Worm (Caenorhabditis elegans) whole organism, L3 larva: Measurements from ENCODE around the gene C07A12.18.

Source experiments
- R02D3.7 ChIP-seq: fragments of 150-350 bp; optimal IDR thresholded peaks from 2 replicates; lab custom pipeline; 2014; ENCODE audit warnings: missing biosample characterization, missing genetic modification characterization
- ZK546.5 ChIP-seq: sonication (generic microtip); optimal IDR thresholded peaks from 2 replicates; lab custom pipeline; 2017; ENCODE audit warnings: missing biosample characterization, missing genetic modification characterization
- aly-2 ChIP-seq: fragments of 150-350 bp; optimal IDR thresholded peaks from 2 replicates; lab custom pipeline; 2014; ENCODE audit warnings: missing biosample characterization, missing genetic modification characterization
- ama-1 ChIP-seq: fragments of 150-350 bp; optimal IDR thresholded peaks from 2 replicates; lab custom pipeline; 2018
- ceh-28 ChIP-seq: fragments of 150-350 bp; optimal IDR thresholded peaks from 2 replicates; lab custom pipeline; 2014; ENCODE audit warnings: missing biosample characterization, missing genetic modification reagents, missing genetic modification characterization
- ceh-82 ChIP-seq: fragments of 150-350 bp; optimal IDR thresholded peaks from 2 replicates; lab custom pipeline; 2014; ENCODE audit warnings: missing biosample characterization, missing genetic modification characterization
- ceh-9 ChIP-seq: sonication (generic microtip); optimal IDR thresholded peaks from 2 replicates; lab custom pipeline; 2018; ENCODE audit warnings: missing biosample characterization, missing genetic modification characterization
- daf-12 ChIP-seq: fragments of 150-350 bp; optimal IDR thresholded peaks from 2 replicates; lab custom pipeline; 2014; ENCODE audit warnings: missing biosample characterization, missing genetic modification reagents, missing genetic modification characterization
- egl-27 ChIP-seq: sonication (generic microtip); optimal IDR thresholded peaks from 4 replicates; lab custom pipeline; 2017; ENCODE audit warnings: missing biosample characterization, missing genetic modification reagents, missing genetic modification characterization
- egl-5 ChIP-seq: fragments of 150-350 bp; optimal IDR thresholded peaks from 2 replicates; lab custom pipeline; 2017; ENCODE audit warnings: missing biosample characterization, missing genetic modification reagents, missing genetic modification characterization, inconsistent platforms
- elt-1 ChIP-seq: fragments of 150-350 bp; optimal IDR thresholded peaks from 2 replicates; lab custom pipeline; 2014; ENCODE audit warnings: missing biosample characterization, missing genetic modification characterization
- elt-2 ChIP-seq: sonication (generic microtip); optimal IDR thresholded peaks from 2 replicates; lab custom pipeline; 2016; ENCODE audit warnings: missing genetic modification reagents, mild to moderate bottlenecking, missing genetic modification characterization, missing compliant biosample characterization
- elt-3 ChIP-seq, 3 experiments: fragments of 150-350 bp in 1 of 3; sonication (generic microtip) in 2 of 3; optimal IDR thresholded peaks; 2 replicates in 2 of 3; 4 replicates in 1 of 3; lab custom pipeline; 2014 to 2017; ENCODE audit warnings: missing biosample characterization in 3 of 3, missing genetic modification characterization in 3 of 3
- eor-1 ChIP-seq, 2 experiments: fragments of 150-350 bp; optimal IDR thresholded peaks; 2 replicates each; lab custom pipeline; 2014 to 2018; ENCODE audit warnings: missing biosample characterization in 2 of 2, missing genetic modification characterization in 2 of 2
- fkh-2 ChIP-seq: fragments of 150-350 bp; optimal IDR thresholded peaks from 2 replicates; lab custom pipeline; 2014; ENCODE audit warnings: missing biosample characterization, missing genetic modification reagents, missing genetic modification characterization
- fos-1 ChIP-seq: fragments of 150-350 bp; optimal IDR thresholded peaks from 2 replicates; lab custom pipeline; 2014; ENCODE audit warnings: missing biosample characterization, missing genetic modification characterization
- hmg-11 ChIP-seq: sonication (generic microtip); optimal IDR thresholded peaks from 2 replicates; lab custom pipeline; 2016; ENCODE audit warnings: missing genetic modification characterization, missing compliant biosample characterization
- jun-1 ChIP-seq: fragments of 150-350 bp; optimal IDR thresholded peaks from 2 replicates; lab custom pipeline; 2014; ENCODE audit warnings: missing biosample characterization, missing genetic modification reagents, missing genetic modification characterization
- lin-15B ChIP-seq: fragments of 150-350 bp; optimal IDR thresholded peaks from 2 replicates; lab custom pipeline; 2014; ENCODE audit warnings: missing biosample characterization, missing genetic modification characterization
- lsy-12 ChIP-seq: sonication (generic microtip); optimal IDR thresholded peaks from 2 replicates; lab custom pipeline; 2016; ENCODE audit warnings: mild to moderate bottlenecking, missing genetic modification characterization, missing compliant biosample characterization
- mdl-1 ChIP-seq: fragments of 150-350 bp; optimal IDR thresholded peaks from 2 replicates; lab custom pipeline; 2014; ENCODE audit warnings: missing biosample characterization, missing genetic modification characterization
- mml-1 ChIP-seq: fragments of 150-350 bp; sonication (generic microtip); optimal IDR thresholded peaks from 3 replicates; lab custom pipeline; 2014; ENCODE audit warnings: missing biosample characterization, missing genetic modification characterization
- nfya-1 ChIP-seq: sonication (generic microtip); optimal IDR thresholded peaks from 2 replicates; lab custom pipeline; 2017; ENCODE audit warnings: missing genetic modification characterization, mild to moderate bottlenecking, missing compliant biosample characterization, antibody characterized with exemption, moderate library complexity; ENCODE audit not compliant: insufficient read depth
- nhr-11 ChIP-seq: fragments of 150-350 bp; optimal IDR thresholded peaks from 2 replicates; lab custom pipeline; 2014; ENCODE audit warnings: missing biosample characterization, missing genetic modification characterization
- nhr-12 ChIP-seq: fragments of 150-350 bp; optimal IDR thresholded peaks from 2 replicates; lab custom pipeline; 2014; ENCODE audit warnings: missing biosample characterization, missing genetic modification characterization
- nhr-23 ChIP-seq: fragments of 150-350 bp; optimal IDR thresholded peaks from 2 replicates; lab custom pipeline; 2014; ENCODE audit warnings: missing biosample characterization, missing genetic modification reagents, missing genetic modification characterization
- nhr-237 ChIP-seq: fragments of 150-350 bp; optimal IDR thresholded peaks from 2 replicates; lab custom pipeline; 2014; ENCODE audit warnings: missing biosample characterization, missing genetic modification characterization
- nhr-25 ChIP-seq: sonication (generic microtip); optimal IDR thresholded peaks from 2 replicates; lab custom pipeline; 2017; ENCODE audit warnings: missing biosample characterization, missing genetic modification characterization
- nhr-28 ChIP-seq: fragments of 150-350 bp; optimal IDR thresholded peaks from 2 replicates; lab custom pipeline; 2014; ENCODE audit warnings: missing biosample characterization, missing genetic modification characterization
- nhr-43 ChIP-seq: sonication (generic microtip); optimal IDR thresholded peaks from 2 replicates; lab custom pipeline; 2016; ENCODE audit warnings: mild to moderate bottlenecking, missing genetic modification characterization, missing compliant biosample characterization; ENCODE audit not compliant: poor library complexity, severe bottlenecking
- nhr-67 ChIP-seq: fragments of 150-350 bp; optimal IDR thresholded peaks from 2 replicates; lab custom pipeline; 2014; ENCODE audit warnings: missing biosample characterization, missing genetic modification characterization
- nhr-76 ChIP-seq: fragments of 150-350 bp; sonication (generic microtip); optimal IDR thresholded peaks from 5 replicates; lab custom pipeline; 2014; ENCODE audit warnings: missing biosample characterization, missing genetic modification characterization
- nhr-77 ChIP-seq: fragments of 150-350 bp; optimal IDR thresholded peaks from 2 replicates; lab custom pipeline; 2014; ENCODE audit warnings: missing biosample characterization, missing genetic modification characterization
- pha-4 ChIP-seq: fragments of 150-350 bp; optimal IDR thresholded peaks from 2 replicates; lab custom pipeline; 2014; ENCODE audit warnings: missing biosample characterization, missing genetic modification reagents, missing genetic modification characterization
- pqm-1 ChIP-seq: fragments of 150-350 bp; optimal IDR thresholded peaks from 2 replicates; lab custom pipeline; 2017; ENCODE audit warnings: missing biosample characterization, missing genetic modification characterization, inconsistent platforms
- sea-2 ChIP-seq: fragments of 150-350 bp; sonication (generic microtip); optimal IDR thresholded peaks from 4 replicates; lab custom pipeline; 2014; ENCODE audit warnings: missing biosample characterization, missing genetic modification reagents, missing genetic modification characterization
- skn-1 ChIP-seq: fragments of 150-350 bp; optimal IDR thresholded peaks from 2 replicates; lab custom pipeline; 2014; ENCODE audit warnings: missing biosample characterization, missing genetic modification characterization
- snpc-4 ChIP-seq: fragments of 150-350 bp; optimal IDR thresholded peaks from 2 replicates; lab custom pipeline; 2014; ENCODE audit warnings: missing biosample characterization, missing genetic modification characterization
- tbx-2 ChIP-seq: sonication (generic microtip); optimal IDR thresholded peaks from 2 replicates; lab custom pipeline; 2016; ENCODE audit warnings: mild to moderate bottlenecking, missing genetic modification characterization, missing compliant biosample characterization
- unc-39 ChIP-seq: sonication (generic microtip); optimal IDR thresholded peaks from 4 replicates; lab custom pipeline; 2017; ENCODE audit warnings: missing biosample characterization, missing genetic modification characterization
- unc-62 ChIP-seq: fragments of 150-350 bp; sonication (generic microtip); optimal IDR thresholded peaks from 4 replicates; lab custom pipeline; 2014; ENCODE audit warnings: missing biosample characterization, missing genetic modification reagents, missing genetic modification characterization
- zag-1 ChIP-seq: fragments of 150-350 bp; optimal IDR thresholded peaks from 2 replicates; lab custom pipeline; 2014; ENCODE audit warnings: missing biosample characterization, missing genetic modification characterization
- ztf-11 ChIP-seq: fragments of 150-350 bp; optimal IDR thresholded peaks from 2 replicates; lab custom pipeline; 2014; ENCODE audit warnings: missing biosample characterization, missing genetic modification characterization
- ztf-4 ChIP-seq: fragments of 150-350 bp; optimal IDR thresholded peaks from 2 replicates; lab custom pipeline; 2014; ENCODE audit warnings: missing biosample characterization, missing genetic modification characterization

C07A12.18 gene

DNA sequence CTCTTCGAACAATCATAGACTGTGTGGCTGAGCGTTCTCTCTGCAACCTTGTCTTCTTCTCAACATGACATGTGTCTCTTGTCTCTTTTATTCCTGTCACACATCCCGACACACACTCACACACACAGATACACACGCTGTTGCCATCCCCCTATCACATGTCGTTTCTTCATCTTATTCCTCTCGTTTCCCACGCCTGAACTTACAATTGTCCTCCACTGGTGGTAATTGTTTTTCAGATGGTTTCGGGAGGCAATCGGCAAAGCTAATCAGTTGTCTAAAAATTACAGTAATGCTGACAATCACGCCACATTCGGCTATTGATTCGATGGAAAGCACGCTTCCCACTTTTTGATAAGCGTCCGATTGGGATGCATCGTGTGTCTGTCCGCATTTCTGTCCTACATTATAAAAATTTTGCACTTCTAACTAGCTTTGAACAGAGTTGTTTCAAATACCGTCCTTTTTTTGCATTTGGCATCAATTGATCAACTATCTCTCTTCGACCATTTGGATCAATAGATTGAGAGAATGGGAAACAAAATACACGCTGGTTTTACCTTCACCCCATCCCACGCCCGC lies 17.5 kb downstream of the C07A12.18 start, which contains the start of gene nhr-35 (continued):
- TF ChIP-seq elt-2, result peak; percentile 97
- TF ChIP-seq nhr-12 (tag; lab: Kevin White, UChicago), result no peak
- no peak for TF ChIP-seq nhr-237 (tag; lab: Kevin White, UChicago)
- peak; percentile 41 for TF ChIP-seq egl-5 (tag; lab: Kevin White, UChicago)

DNA sequence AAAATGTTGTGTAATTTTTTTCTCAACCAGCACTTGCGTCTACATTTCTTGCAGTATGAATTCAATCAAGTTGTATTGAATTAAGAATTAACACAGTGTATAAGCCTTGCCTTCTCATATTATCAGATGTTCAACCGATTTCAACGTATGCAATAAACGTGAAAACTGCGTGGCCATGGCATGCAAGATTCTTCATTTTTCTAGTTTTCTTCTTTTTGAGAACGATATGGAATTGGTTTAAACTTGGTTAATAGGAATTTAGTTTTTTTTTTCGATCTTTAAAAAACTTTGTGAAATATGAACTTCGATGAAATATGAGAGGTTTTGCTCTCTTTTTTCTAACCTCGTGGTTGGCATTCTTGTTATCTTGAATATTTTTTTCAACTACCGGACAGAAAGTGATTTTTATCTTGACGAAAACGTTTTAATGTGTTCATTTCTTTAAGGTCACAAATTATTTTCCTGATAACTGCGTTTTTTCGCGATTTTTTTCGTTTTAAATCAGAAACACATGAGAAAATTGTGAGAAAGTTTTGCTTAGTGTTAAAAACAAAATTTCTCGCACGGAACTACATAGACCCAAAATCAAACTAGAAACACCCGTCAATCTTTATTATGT lies 19.2 kb downstream of the C07A12.18 start:
- TF ChIP-seq unc-39 (tag; lab: Kevin White, UChicago) (no peak), nhr-25 (no peak), nhr-23 (tag; lab: Kevin White, UChicago) (no peak), nhr-237 (tag; lab: Kevin White, UChicago) (no peak), egl-5 (tag; lab: Kevin White, UChicago) (no peak), ceh-9 (tag; lab: Kevin White, UChicago) (no peak), pqm-1 (tag; lab: Kevin White, UChicago) (peak; percentile 36), nhr-67 (tag; lab: Kevin White, UChicago) (no peak), nhr-12 (tag; lab: Kevin White, UChicago) (no peak), egl-27 (tag; lab: Kevin White, UChicago) (no peak), lin-15B (tag; lab: Kevin White, UChicago) (no peak), daf-12 (no peak), nhr-11 (tag; lab: Kevin White, UChicago) (no peak), fkh-2 (tag; lab: Kevin White, UChicago) (no peak), sea-2 (GFP tag; lab: Kevin White, UChicago) (no peak), nhr-43 (no peak), nhr-28 (tag; lab: Kevin White, UChicago) (no peak), pha-4 (peak; percentile 5), unc-62 (no peak), R02D3.7 (tag; lab: Kevin White, UChicago) (no peak), jun-1 (tag; lab: Kevin White, UChicago) (peak; percentile 37), mml-1 (tag; lab: Kevin White, UChicago) (peak; percentile 95), elt-2 (peak; percentile 80), tbx-2 (tag; lab: Kevin White, UChicago) (no peak), lsy-12 (tag; lab: Kevin White, UChicago) (no peak), ceh-82 (tag; lab: Kevin White, UChicago) (no peak), elt-1 (tag; lab: Kevin White, UChicago) (peak; percentile 54), nfya-1 (tag; lab: Kevin White, UChicago) (no peak), ceh-28 (no peak), ztf-4 (tag; lab: Kevin White, UChicago) (no peak), snpc-4 (tag; lab: Kevin White, UChicago) (no peak)

ce11 chrX:4528905-4529304 lies 20.8 kb downstream of the C07A12.18 start:
- no peak for TF ChIP-seq hmg-11
- TF ChIP-seq snpc-4 (tag; lab: Kevin White, UChicago), result no peak
- no peak for TF ChIP-seq egl-27 (tag; lab: Kevin White, UChicago)
- TF ChIP-seq ama-1 (lab: Kevin White, UChicago), result no peak
- no peak for TF ChIP-seq unc-62
- peak; percentile 61 for TF ChIP-seq nhr-25
- TF ChIP-seq ZK546.5, result no peak
- TF ChIP-seq nhr-76 (tag; lab: Kevin White, UChicago), result no peak
- no peak for TF ChIP-seq lin-15B (tag; lab: Kevin White, UChicago)
- peak; percentile 34 for TF ChIP-seq nfya-1 (tag; lab: Kevin White, UChicago)
- TF ChIP-seq elt-2, result peak; percentile 77
- TF ChIP-seq jun-1 (tag; lab: Kevin White, UChicago), result peak; percentile 28
- no peak for TF ChIP-seq nhr-67 (tag; lab: Kevin White, UChicago)
- no peak for TF ChIP-seq ceh-82 (tag; lab: Kevin White, UChicago)
- no peak for TF ChIP-seq eor-1 (tag; optimal IDR thresholded peaks at IDR 0.05; lab: Kevin White, UChicago)
- peak; percentile 76 for TF ChIP-seq pha-4
- no peak for TF ChIP-seq ceh-28
- no peak for TF ChIP-seq mml-1 (tag; lab: Kevin White, UChicago)
- TF ChIP-seq tbx-2 (tag; lab: Kevin White, UChicago), result no peak
- TF ChIP-seq R02D3.7 (tag; lab: Kevin White, UChicago), result no peak
- no peak for TF ChIP-seq skn-1 (tag; lab: Kevin White, UChicago)
- TF ChIP-seq mdl-1, result peak; percentile 32
- TF ChIP-seq nhr-237 (tag; lab: Kevin White, UChicago), result no peak
- no peak for TF ChIP-seq nhr-11 (tag; lab: Kevin White, UChicago)
- no peak for TF ChIP-seq ztf-11 (tag; lab: Kevin White, UChicago)
- peak; percentile 81 for TF ChIP-seq nhr-23 (tag; lab: Kevin White, UChicago)
- peak; percentile 90 for TF ChIP-seq nhr-43
- no peak for TF ChIP-seq unc-39 (tag; lab: Kevin White, UChicago)
- no peak for TF ChIP-seq nhr-77 (tag; lab: Kevin White, UChicago)
- no peak for TF ChIP-seq fkh-2 (tag; lab: Kevin White, UChicago)
- TF ChIP-seq zag-1 (tag; lab: Kevin White, UChicago), result no peak
- TF ChIP-seq lsy-12 (tag; lab: Kevin White, UChicago), result no peak
- TF ChIP-seq nhr-12 (tag; lab: Kevin White, UChicago), result no peak
- no peak for TF ChIP-seq fos-1 (tag; lab: Kevin White, UChicago)
- no peak for TF ChIP-seq aly-2 (tag; lab: Kevin White, UChicago)
- peak in 1 of 3 experiments; percentile 39 for TF ChIP-seq elt-3 (tag; optimal IDR thresholded peaks at IDR 0.05; lab: Kevin White, UChicago)
- peak; percentile 97 for TF ChIP-seq elt-1 (tag; lab: Kevin White, UChicago)
